Fruit fly (Drosophila melanogaster) whole organism, embryonic: ENCODE measurements around the gene CG4972.

Source experiments
- Aef1 ChIP-seq: fragments of 200-800 bp; sonication (Bioruptor generic); IDR thresholded peaks from 3 replicates; pipeline ENCODE4 v1.3.6; 2022; ENCODE audit warnings: missing biosample characterization, missing genetic modification characterization
- CG1024 ChIP-seq: fragments of 200-800 bp; sonication (Bioruptor generic); IDR thresholded peaks from 2 replicates; pipeline ENCODE4 v1.3.6; 2022; ENCODE audit warnings: missing biosample characterization, missing genetic modification characterization
- CG10431 ChIP-seq: fragments of 200-800 bp; sonication (Bioruptor generic); optimal IDR thresholded peaks from 3 replicates; lab custom pipeline; 2018; ENCODE audit warnings: missing biosample characterization, mild to moderate bottlenecking, missing genetic modification characterization
- CG10462 ChIP-seq: fragments of 200-800 bp; sonication (Bioruptor generic); optimal IDR thresholded peaks from 2 replicates; lab custom pipeline; 2016; ENCODE audit warnings: missing biosample characterization, missing genetic modification characterization
- CG13775 ChIP-seq: fragments of 200-800 bp; sonication (Bioruptor generic); optimal IDR thresholded peaks from 3 replicates; lab custom pipeline; 2017; ENCODE audit warnings: missing biosample characterization, mild to moderate bottlenecking, missing genetic modification characterization
- CG14710 ChIP-seq: fragments of 200-800 bp; sonication (Bioruptor generic); optimal IDR thresholded peaks from 3 replicates; lab custom pipeline; 2019; ENCODE audit warnings: missing biosample characterization, mild to moderate bottlenecking, missing genetic modification characterization, moderate library complexity
- CG15073 ChIP-seq: fragments of 200-800 bp; sonication (Bioruptor generic); optimal IDR thresholded peaks from 2 replicates; lab custom pipeline; 2016; ENCODE audit warnings: missing biosample characterization, missing genetic modification characterization
- CG1529 ChIP-seq: fragments of 200-800 bp; sonication (Bioruptor generic); optimal IDR thresholded peaks from 3 replicates; lab custom pipeline; 2018; ENCODE audit warnings: missing biosample characterization, missing genetic modification characterization
- CG1602 ChIP-seq: fragments of 200-800 bp; sonication (Bioruptor generic); optimal IDR thresholded peaks from 3 replicates; lab custom pipeline; 2016; ENCODE audit warnings: missing biosample characterization, missing genetic modification characterization
- CG16815 ChIP-seq: fragments of 200-800 bp; sonication (Bioruptor generic); optimal IDR thresholded peaks from 3 replicates; lab custom pipeline; 2017; ENCODE audit warnings: missing biosample characterization, mild to moderate bottlenecking, missing genetic modification characterization
- CG17328 ChIP-seq: fragments of 200-800 bp; sonication (Bioruptor generic); IDR thresholded peaks from 2 replicates; pipeline ENCODE4 v1.3.6; 2022; ENCODE audit warnings: missing biosample characterization, missing genetic modification characterization
- CG17568 ChIP-seq: fragments of 200-800 bp; sonication (Bioruptor generic); optimal IDR thresholded peaks from 2 replicates; lab custom pipeline; 2018; ENCODE audit warnings: missing biosample characterization, mild to moderate bottlenecking, missing genetic modification characterization, moderate library complexity
- CG17802 ChIP-seq: fragments of 200-800 bp; sonication (Bioruptor generic); optimal IDR thresholded peaks from 2 replicates; lab custom pipeline; 2018; ENCODE audit warnings: missing biosample characterization, mild to moderate bottlenecking, missing genetic modification characterization, moderate library complexity
- CG1792 ChIP-seq: fragments of 200-800 bp; sonication (Bioruptor generic); optimal IDR thresholded peaks from 2 replicates; lab custom pipeline; 2016; ENCODE audit warnings: missing biosample characterization, missing genetic modification characterization
- CG18764 ChIP-seq: fragments of 200-800 bp; sonication (Bioruptor generic); optimal IDR thresholded peaks from 3 replicates; lab custom pipeline; 2016; ENCODE audit warnings: missing biosample characterization, missing genetic modification characterization
- CG2129 ChIP-seq: fragments of 200-800 bp; sonication (Bioruptor generic); IDR thresholded peaks from 2 replicates; pipeline ENCODE4 v1.3.6; 2022; ENCODE audit warnings: missing biosample characterization, missing genetic modification characterization; ENCODE audit not compliant: partially characterized antibody
- CG30431 ChIP-seq: fragments of 200-800 bp; sonication (Bioruptor generic); optimal IDR thresholded peaks from 2 replicates; lab custom pipeline; 2017; ENCODE audit warnings: missing biosample characterization, missing genetic modification characterization
- CG34224 ChIP-seq: fragments of 200-800 bp; sonication (Bioruptor generic); IDR thresholded peaks from 3 replicates; pipeline ENCODE4 v1.3.6; 2022; ENCODE audit warnings: missing biosample characterization, missing genetic modification characterization; ENCODE audit not compliant: partially characterized antibody
- CG4617 ChIP-seq: fragments of 200-800 bp; sonication (Bioruptor generic); optimal IDR thresholded peaks from 3 replicates; lab custom pipeline; 2016; ENCODE audit warnings: missing biosample characterization, missing genetic modification characterization, borderline replicate concordance
- CG4854 ChIP-seq: fragments of 200-800 bp; sonication (Bioruptor generic); optimal IDR thresholded peaks from 2 replicates; lab custom pipeline; 2016; ENCODE audit warnings: missing biosample characterization, missing genetic modification characterization, inconsistent platforms
- CG6813 ChIP-seq: fragments of 200-800 bp; sonication (Bioruptor generic); optimal IDR thresholded peaks from 2 replicates; lab custom pipeline; 2017; ENCODE audit warnings: missing biosample characterization, missing genetic modification characterization, mild to moderate bottlenecking, moderate library complexity, missing genetic modification reagents
- CG7357 ChIP-seq: fragments of 200-800 bp; sonication (Bioruptor generic); IDR thresholded peaks from 3 replicates; pipeline ENCODE4 v1.3.6; 2022; ENCODE audit warnings: missing biosample characterization, missing genetic modification characterization
- Dfd ChIP-seq, 2 experiments: fragments of >200 bp; optimal IDR thresholded peaks; 2 replicates each; lab custom pipeline; 2017; ENCODE audit warnings: missing biosample characterization in 2 of 2, missing genetic modification characterization in 2 of 2
- Dp ChIP-seq: fragments of 200-800 bp; sonication (Bioruptor generic); optimal IDR thresholded peaks from 2 replicates; lab custom pipeline; 2018; ENCODE audit warnings: missing biosample characterization, mild to moderate bottlenecking, missing genetic modification characterization, moderate library complexity
- Ets65A ChIP-seq: fragments of 200-800 bp; sonication (Bioruptor generic); peaks from one replicate; lab custom pipeline; 2016; ENCODE audit warnings: missing biosample characterization, missing genetic modification characterization
- HLH54F ChIP-seq: fragments of 200-800 bp; sonication (Bioruptor generic); optimal IDR thresholded peaks from 3 replicates; lab custom pipeline; 2016; ENCODE audit warnings: missing biosample characterization, missing genetic modification characterization
- Hr3 ChIP-seq: fragments of 200-800 bp; sonication (Bioruptor generic); optimal IDR thresholded peaks from 3 replicates; lab custom pipeline; 2016; ENCODE audit warnings: missing biosample characterization, missing genetic modification characterization
- MBD-R2 ChIP-seq: fragments of 200-800 bp; sonication (Bioruptor generic); IDR thresholded peaks from 2 replicates; pipeline ENCODE4 v1.3.6; 2022; ENCODE audit warnings: missing biosample characterization, missing genetic modification characterization
- MESR4 ChIP-seq: fragments of 200-800 bp; sonication (Bioruptor generic); optimal IDR thresholded peaks from 2 replicates; lab custom pipeline; 2018; ENCODE audit warnings: missing biosample characterization, mild to moderate bottlenecking, missing genetic modification characterization, moderate library complexity
- Pdp1 ChIP-seq, 2 experiments: fragments of 200-800 bp; sonication (Bioruptor generic); optimal IDR thresholded peaks; 3 replicates each; lab custom pipeline; 2016; ENCODE audit warnings: missing biosample characterization in 2 of 2, missing genetic modification characterization in 2 of 2, mild to moderate bottlenecking in 1 of 2, moderate library complexity in 1 of 2
- Rfx ChIP-seq: fragments of 200-800 bp; sonication (Bioruptor generic); IDR thresholded peaks from 2 replicates; pipeline ENCODE4 v1.3.6; 2022; ENCODE audit warnings: missing biosample characterization, missing genetic modification characterization
- Scr ChIP-seq: fragments of 200-800 bp; sonication (Bioruptor generic); IDR thresholded peaks from 2 replicates; pipeline ENCODE4 v1.3.6; 2022; ENCODE audit warnings: missing biosample characterization, missing genetic modification characterization; ENCODE audit not compliant: partially characterized antibody
- Six4 ChIP-seq: fragments of 200-800 bp; sonication (Bioruptor generic); optimal IDR thresholded peaks from 2 replicates; lab custom pipeline; 2016; ENCODE audit warnings: missing biosample characterization, missing genetic modification characterization
- Sox100B ChIP-seq: fragments of 200-800 bp; sonication (Bioruptor generic); optimal IDR thresholded peaks from 3 replicates; lab custom pipeline; 2018; ENCODE audit warnings: missing biosample characterization, mild to moderate bottlenecking, missing genetic modification characterization
- Stat92E ChIP-seq, 3 experiments: fragments of >200 bp in 2 of 3; fragments of 200-800 bp in 1 of 3; sonication (Bioruptor generic) in 1 of 3; optimal IDR thresholded peaks; 2 replicates each; lab custom pipeline; 2017 to 2019; ENCODE audit warnings: missing biosample characterization in 3 of 3, missing genetic modification characterization in 3 of 3, mild to moderate bottlenecking in 1 of 3, moderate library complexity in 1 of 3
- Taf1 ChIP-seq: fragments of 200-800 bp; sonication (Bioruptor generic); IDR thresholded peaks from 2 replicates; pipeline ENCODE4 v1.3.6; 2022; ENCODE audit warnings: missing biosample characterization, missing genetic modification characterization
- Xrp1 ChIP-seq: fragments of 200-800 bp; sonication (Bioruptor generic); IDR thresholded peaks from 2 replicates; pipeline ENCODE4 v1.3.6; 2022; ENCODE audit warnings: missing biosample characterization, missing genetic modification characterization
- ci ChIP-seq: fragments of 200-800 bp; sonication (Bioruptor generic); IDR thresholded peaks from 3 replicates; pipeline ENCODE4 v1.3.6; 2022; ENCODE audit warnings: missing biosample characterization, missing genetic modification characterization
- croc ChIP-seq: fragments of 200-800 bp; sonication (Bioruptor generic); conservative IDR thresholded peaks from 3 replicates; pipeline ENCODE4 v1.3.6; 2022; ENCODE audit warnings: missing biosample characterization, missing genetic modification characterization
- crol ChIP-seq: fragments of 200-800 bp; sonication (Bioruptor generic); IDR thresholded peaks from 2 replicates; pipeline ENCODE4 v1.3.6; 2022; ENCODE audit warnings: missing biosample characterization, missing genetic modification characterization
- dysf ChIP-seq: fragments of 200-800 bp; sonication (Bioruptor generic); IDR thresholded peaks from 3 replicates; pipeline ENCODE4 v1.3.6; 2022; ENCODE audit warnings: missing biosample characterization, missing genetic modification characterization
- exex ChIP-seq: fragments of 200-800 bp; sonication (Bioruptor generic); optimal IDR thresholded peaks from 4 replicates; lab custom pipeline; 2018; ENCODE audit warnings: missing biosample characterization, mild to moderate bottlenecking, missing genetic modification characterization, moderate library complexity
- fd102C ChIP-seq: fragments of 200-800 bp; sonication (Bioruptor generic); optimal IDR thresholded peaks from 2 replicates; lab custom pipeline; 2018; ENCODE audit warnings: missing biosample characterization, mild to moderate bottlenecking, missing genetic modification characterization, moderate library complexity
- insv ChIP-seq, 2 experiments: fragments of 200-800 bp; sonication (Bioruptor generic); optimal IDR thresholded peaks; 3 replicates each; lab custom pipeline; 2016 to 2018; ENCODE audit warnings: missing biosample characterization in 2 of 2, missing genetic modification characterization in 2 of 2
- kay ChIP-seq: fragments of 200-800 bp; sonication (Bioruptor generic); optimal IDR thresholded peaks from 2 replicates; lab custom pipeline; 2016; ENCODE audit warnings: missing biosample characterization, missing genetic modification characterization
- pb ChIP-seq: fragments of 200-800 bp; sonication (Bioruptor generic); optimal IDR thresholded peaks from 3 replicates; lab custom pipeline; 2016; ENCODE audit warnings: missing biosample characterization, missing genetic modification characterization
- pros ChIP-seq: fragments of 200-800 bp; sonication (Bioruptor generic); optimal IDR thresholded peaks from 3 replicates; lab custom pipeline; 2019; ENCODE audit warnings: missing biosample characterization, mild to moderate bottlenecking, missing genetic modification characterization, moderate library complexity
- row ChIP-seq: fragments of 200-800 bp; sonication (Bioruptor generic); IDR thresholded peaks from 3 replicates; pipeline ENCODE4 v1.3.6; 2022; ENCODE audit warnings: missing biosample characterization, missing genetic modification characterization
- sob ChIP-seq: fragments of 200-800 bp; sonication (Bioruptor generic); IDR thresholded peaks from 2 replicates; pipeline ENCODE4 v1.3.6; 2022; ENCODE audit warnings: missing biosample characterization, missing genetic modification characterization
- zfh1 ChIP-seq: fragments of 200-800 bp; sonication (Bioruptor generic); IDR thresholded peaks from 3 replicates; pipeline ENCODE4 v1.3.6; 2022; ENCODE audit warnings: missing biosample characterization, missing genetic modification characterization
- zfh2 ChIP-seq: fragments of 200-800 bp; sonication (Bioruptor generic); optimal IDR thresholded peaks from 2 replicates; lab custom pipeline; 2016; ENCODE audit warnings: missing biosample characterization, missing genetic modification characterization

Gene CG4972

dm6 chr2L:10356508-10356907, 41.9 kb downstream of the CG4972 start, which contains the start of the genes CtsL4 and ClpP (continued):
- TF ChIP-seq CG10462 (GFP tag; lab: Kevin White, UChicago) (no peak), sob (no peak), Scr (GFP tag; lab: Robert Waterston, UW) (0 out of 2 replicates have a peak, but pooled peaks have one; percentile 23), CG16815 (no peak), croc (GFP tag; lab: Robert Waterston, UW) (no peak; the same call in 2 of the 3 replicates), Taf1 (GFP tag; lab: Robert Waterston, UW) (no peak), Ets65A (GFP tag; lab: Kevin White, UChicago) (no peak), kay (GFP tag; lab: Kevin White, UChicago) (peak; percentile 13), CG4617 (peak; percentile 76), Xrp1 (peak; percentile 33; the same call in 1 of the 2 replicates), CG13775 (GFP tag; lab: Kevin White, UChicago) (peak; percentile 37), Sox100B (GFP tag; lab: Kevin White, UChicago) (no peak), CG34224 (GFP tag; lab: Robert Waterston, UW) (no peak), CG1792 (GFP tag; lab: Kevin White, UChicago) (no peak), Dp (peak; percentile 5), Rfx (GFP tag; lab: Robert Waterston, UW) (no peak; the same call in 1 of the 2 replicates), row (GFP tag; lab: Robert Waterston, UW) (peak; percentile 86), fd102C (GFP tag; lab: Kevin White, UChicago) (no peak), Dfd (GFP tag; optimal IDR thresholded peaks at IDR 0.05; lab: Kevin White, UChicago) (no peak), CG17328 (GFP tag; lab: Robert Waterston, UW) (0 out of 2 replicates have a peak, but pooled peaks have one; percentile 27), Six4 (GFP tag; lab: Kevin White, UChicago) (peak; percentile 37), CG1024 (GFP tag; lab: Robert Waterston, UW) (peak; percentile 95), CG17802 (tag; lab: Kevin White, UChicago) (peak; percentile 94), MESR4 (no peak), CG14710 (peak; percentile 67), crol (no peak), CG18764 (GFP tag; lab: Kevin White, UChicago) (peak; percentile 17), Aef1 (peak; percentile 40; the same call in 1 of the 3 replicates), Stat92E (GFP tag; optimal IDR thresholded peaks at IDR 0.05; lab: Kevin White, UChicago) (no peak), zfh2 (GFP tag; lab: Kevin White, UChicago) (peak; percentile 33), Hr3 (peak; percentile 51), CG4854 (GFP tag; lab: Kevin White, UChicago) (no peak), HLH54F (GFP tag; lab: Kevin White, UChicago) (peak; percentile 34), insv (GFP tag; optimal IDR thresholded peaks at IDR 0.05; lab: Kevin White, UChicago) (peak in 1 of 2 experiments; percentile 9), CG17568 (GFP tag; lab: Kevin White, UChicago) (no peak), ci (peak; percentile 49; the same call in 1 of the 3 replicates), CG10431 (GFP tag; lab: Kevin White, UChicago) (peak; percentile 87), pb (GFP tag; lab: Kevin White, UChicago) (no peak), CG1602 (GFP tag; lab: Kevin White, UChicago) (peak; percentile 46), CG15073 (GFP tag; lab: Kevin White, UChicago) (no peak), zfh1 (peak; percentile 25; the same call in 1 of the 3 replicates), CG2129 (no peak), dysf (GFP tag; lab: Robert Waterston, UW) (peak; percentile 50; the same call in 2 of the 3 replicates), CG1529 (GFP tag; lab: Kevin White, UChicago) (no peak), CG7357 (GFP tag; lab: Robert Waterston, UW) (peak; percentile 39; the same call in 2 of the 3 replicates), MBD-R2 (GFP tag; lab: Robert Waterston, UW) (peak; percentile 95), CG6813 (GFP tag; lab: Kevin White, UChicago) (no peak), pros (GFP tag; lab: Kevin White, UChicago) (peak; percentile 86), Pdp1 (GFP tag; optimal IDR thresholded peaks at IDR 0.05; lab: Kevin White, UChicago) (peak; percentile 29 to 97), CG30431 (GFP tag; lab: Kevin White, UChicago) (no peak), exex (tag; lab: Kevin White, UChicago) (no peak)
